Worm (Caenorhabditis elegans) whole organism, L3 larva: ENCODE data around the gene srd-67.
A peak's percentile ranks its signal among the peaks of the same experiment; 100 is the strongest.

Experiments
- R02D3.7 ChIP-seq: fragments of 150-350 bp; optimal IDR thresholded peaks from 2 replicates; lab custom pipeline; 2014; ENCODE audit warnings: missing biosample characterization, missing genetic modification characterization
- ZK546.5 ChIP-seq: sonication (generic microtip); optimal IDR thresholded peaks from 2 replicates; lab custom pipeline; 2017; ENCODE audit warnings: missing biosample characterization, missing genetic modification characterization
- aly-2 ChIP-seq: fragments of 150-350 bp; optimal IDR thresholded peaks from 2 replicates; lab custom pipeline; 2014; ENCODE audit warnings: missing biosample characterization, missing genetic modification characterization
- ceh-16 ChIP-seq: sonication (generic microtip); optimal IDR thresholded peaks from 2 replicates; lab custom pipeline; 2017; ENCODE audit warnings: missing biosample characterization, missing genetic modification characterization
- ceh-28 ChIP-seq: fragments of 150-350 bp; optimal IDR thresholded peaks from 2 replicates; lab custom pipeline; 2014; ENCODE audit warnings: missing biosample characterization, missing genetic modification reagents, missing genetic modification characterization
- egl-5 ChIP-seq: fragments of 150-350 bp; optimal IDR thresholded peaks from 2 replicates; lab custom pipeline; 2017; ENCODE audit warnings: missing biosample characterization, missing genetic modification reagents, missing genetic modification characterization, inconsistent platforms
- elt-1 ChIP-seq: fragments of 150-350 bp; optimal IDR thresholded peaks from 2 replicates; lab custom pipeline; 2014; ENCODE audit warnings: missing biosample characterization, missing genetic modification characterization
- elt-2 ChIP-seq: sonication (generic microtip); optimal IDR thresholded peaks from 2 replicates; lab custom pipeline; 2016; ENCODE audit warnings: missing genetic modification reagents, mild to moderate bottlenecking, missing genetic modification characterization, missing compliant biosample characterization
- fkh-2 ChIP-seq: fragments of 150-350 bp; optimal IDR thresholded peaks from 2 replicates; lab custom pipeline; 2014; ENCODE audit warnings: missing biosample characterization, missing genetic modification reagents, missing genetic modification characterization
- lin-15B ChIP-seq: fragments of 150-350 bp; optimal IDR thresholded peaks from 2 replicates; lab custom pipeline; 2014; ENCODE audit warnings: missing biosample characterization, missing genetic modification characterization
- nhr-11 ChIP-seq: fragments of 150-350 bp; optimal IDR thresholded peaks from 2 replicates; lab custom pipeline; 2014; ENCODE audit warnings: missing biosample characterization, missing genetic modification characterization
- nhr-12 ChIP-seq: fragments of 150-350 bp; optimal IDR thresholded peaks from 2 replicates; lab custom pipeline; 2014; ENCODE audit warnings: missing biosample characterization, missing genetic modification characterization
- nhr-237 ChIP-seq: fragments of 150-350 bp; optimal IDR thresholded peaks from 2 replicates; lab custom pipeline; 2014; ENCODE audit warnings: missing biosample characterization, missing genetic modification characterization
- nhr-25 ChIP-seq: sonication (generic microtip); optimal IDR thresholded peaks from 2 replicates; lab custom pipeline; 2017; ENCODE audit warnings: missing biosample characterization, missing genetic modification characterization
- nhr-28 ChIP-seq: fragments of 150-350 bp; optimal IDR thresholded peaks from 2 replicates; lab custom pipeline; 2014; ENCODE audit warnings: missing biosample characterization, missing genetic modification characterization
- pqm-1 ChIP-seq: fragments of 150-350 bp; optimal IDR thresholded peaks from 2 replicates; lab custom pipeline; 2017; ENCODE audit warnings: missing biosample characterization, missing genetic modification characterization, inconsistent platforms
- skn-1 ChIP-seq: fragments of 150-350 bp; optimal IDR thresholded peaks from 2 replicates; lab custom pipeline; 2014; ENCODE audit warnings: missing biosample characterization, missing genetic modification characterization
- unc-39 ChIP-seq: sonication (generic microtip); optimal IDR thresholded peaks from 4 replicates; lab custom pipeline; 2017; ENCODE audit warnings: missing biosample characterization, missing genetic modification characterization
- unc-62 ChIP-seq: fragments of 150-350 bp; sonication (generic microtip); optimal IDR thresholded peaks from 4 replicates; lab custom pipeline; 2014; ENCODE audit warnings: missing biosample characterization, missing genetic modification reagents, missing genetic modification characterization
- ztf-4 ChIP-seq: fragments of 150-350 bp; optimal IDR thresholded peaks from 2 replicates; lab custom pipeline; 2014; ENCODE audit warnings: missing biosample characterization, missing genetic modification characterization

Gene srd-67

ce11 chrIII:2205155-2205554 lies 40.5 kb downstream of the srd-67 start:
- TF ChIP-seq ztf-4 (tag; lab: Kevin White, UChicago) (no peak), lin-15B (tag; lab: Kevin White, UChicago) (no peak), pqm-1 (tag; lab: Kevin White, UChicago) (no peak), nhr-11 (tag; lab: Kevin White, UChicago) (no peak), unc-62 (GFP tag; lab: Kevin White, UChicago) (no peak), ceh-28 (tag; lab: Kevin White, UChicago) (peak; percentile 89), aly-2 (tag; lab: Kevin White, UChicago) (no peak), elt-2 (tag; lab: Kevin White, UChicago) (no peak), nhr-12 (no peak)

DNA sequence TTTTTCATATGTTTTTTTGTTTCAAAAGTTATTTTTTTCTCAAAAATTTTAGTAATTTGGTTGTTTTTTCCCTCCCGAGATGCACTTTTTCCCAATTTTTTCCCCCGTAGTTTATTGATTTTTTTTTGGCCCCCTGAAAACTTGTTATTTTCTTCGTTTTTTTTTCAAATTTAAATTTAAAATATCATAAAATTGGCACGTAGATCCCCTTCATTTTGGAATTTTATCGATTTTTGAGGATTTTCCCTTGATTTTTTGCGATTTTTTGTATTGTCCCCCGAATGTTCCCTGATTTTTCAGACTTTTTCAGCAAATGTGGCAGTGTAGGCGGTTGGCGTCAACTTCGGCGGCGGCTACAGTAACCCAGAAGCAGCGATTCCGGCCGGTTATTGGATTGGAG lies 47.9 kb downstream of the srd-67 start, which contains the start of gene C39B5.6:
TSS of gene C39B5.6 (plus strand) at position 301 of the 400 bp plus-strand sequence.
- TF ChIP-seq skn-1 (tag; lab: Kevin White, UChicago) = no peak
- no peak for TF ChIP-seq fkh-2 (tag; lab: Kevin White, UChicago)
- TF ChIP-seq ceh-28 (tag; lab: Kevin White, UChicago) = no peak
- no peak for TF ChIP-seq nhr-237 (tag; lab: Kevin White, UChicago)
- no peak for TF ChIP-seq nhr-28 (tag; lab: Kevin White, UChicago)
- TF ChIP-seq ZK546.5 (tag; lab: Kevin White, UChicago) = no peak
- TF ChIP-seq egl-5 (tag; lab: Kevin White, UChicago) = no peak
- no peak for TF ChIP-seq elt-1 (tag; lab: Kevin White, UChicago)
- no peak for TF ChIP-seq unc-39
- TF ChIP-seq nhr-25 (tag; lab: Kevin White, UChicago) = no peak
- TF ChIP-seq unc-62 (GFP tag; lab: Kevin White, UChicago) = no peak
- TF ChIP-seq ceh-16 = no peak
- no peak for TF ChIP-seq R02D3.7
